Fruit fly (Drosophila melanogaster) whole organism, embryonic: ENCODE measurements around the gene Prm.
A peak's percentile ranks its signal among the peaks of the same experiment; 100 is the strongest.

Experiments
- Ada2b ChIP-seq: fragments of 200-800 bp; sonication (Bioruptor generic); IDR thresholded peaks from 2 replicates; pipeline ENCODE4 v1.3.6; 2022; ENCODE audit warnings: missing biosample characterization, missing genetic modification characterization
- BEAF-32 ChIP-seq: fragments of 200-800 bp; sonication (Bioruptor generic); optimal IDR thresholded peaks from 3 replicates; lab custom pipeline; 2017; ENCODE audit warnings: missing biosample characterization, missing genetic modification characterization, mild to moderate bottlenecking, moderate library complexity, missing genetic modification reagents
- Bdp1 ChIP-seq: fragments of 200-800 bp; sonication (Bioruptor generic); optimal IDR thresholded peaks from 3 replicates; lab custom pipeline; 2016; ENCODE audit warnings: missing biosample characterization, missing genetic modification characterization
- CG11093 ChIP-seq: fragments of 200-800 bp; sonication (Bioruptor generic); IDR thresholded peaks from 3 replicates; pipeline ENCODE4 v1.3.6; 2022; ENCODE audit warnings: missing biosample characterization, missing genetic modification characterization
- CG11398 ChIP-seq: fragments of 200-800 bp; sonication (Bioruptor generic); optimal IDR thresholded peaks from 2 replicates; lab custom pipeline; 2016; ENCODE audit warnings: missing biosample characterization, missing genetic modification characterization
- CG11723 ChIP-seq: fragments of 200-800 bp; sonication (Bioruptor generic); optimal IDR thresholded peaks from 2 replicates; lab custom pipeline; 2017; ENCODE audit warnings: missing biosample characterization, mild to moderate bottlenecking, missing genetic modification characterization
- CG12769 ChIP-seq: fragments of 200-800 bp; sonication (Bioruptor generic); optimal IDR thresholded peaks from 2 replicates; lab custom pipeline; 2019; ENCODE audit warnings: missing biosample characterization, mild to moderate bottlenecking, missing genetic modification characterization, moderate library complexity
- CG15011 ChIP-seq: fragments of 200-800 bp; sonication (Bioruptor generic); optimal IDR thresholded peaks from 3 replicates; lab custom pipeline; 2018; ENCODE audit warnings: missing biosample characterization, mild to moderate bottlenecking, missing genetic modification characterization
- CG15269 ChIP-seq: fragments of 200-800 bp; sonication (Bioruptor generic); optimal IDR thresholded peaks from 2 replicates; lab custom pipeline; 2018; ENCODE audit warnings: missing biosample characterization, mild to moderate bottlenecking, missing genetic modification characterization, moderate library complexity
- CG1529 ChIP-seq: fragments of 200-800 bp; sonication (Bioruptor generic); optimal IDR thresholded peaks from 3 replicates; lab custom pipeline; 2018; ENCODE audit warnings: missing biosample characterization, missing genetic modification characterization
- CG15479 ChIP-seq: fragments of 200-800 bp; sonication (Bioruptor generic); optimal IDR thresholded peaks from 3 replicates; lab custom pipeline; 2019; ENCODE audit warnings: missing biosample characterization, mild to moderate bottlenecking, missing genetic modification characterization, moderate library complexity
- CG17912 ChIP-seq: fragments of 200-800 bp; sonication (Bioruptor generic); optimal IDR thresholded peaks from 2 replicates; lab custom pipeline; 2018; ENCODE audit warnings: missing biosample characterization, mild to moderate bottlenecking, missing genetic modification characterization
- CG1792 ChIP-seq: fragments of 200-800 bp; sonication (Bioruptor generic); optimal IDR thresholded peaks from 2 replicates; lab custom pipeline; 2016; ENCODE audit warnings: missing biosample characterization, missing genetic modification characterization
- CG2202 ChIP-seq: fragments of 200-800 bp; sonication (Bioruptor generic); optimal IDR thresholded peaks from 2 replicates; lab custom pipeline; 2018; ENCODE audit warnings: missing biosample characterization, mild to moderate bottlenecking, missing genetic modification characterization
- CG30020 ChIP-seq: fragments of 200-800 bp; optimal IDR thresholded peaks from 2 replicates; lab custom pipeline; 2019; ENCODE audit warnings: missing biosample characterization, mild to moderate bottlenecking, missing genetic modification characterization, moderate library complexity
- CG34376 ChIP-seq: fragments of 200-800 bp; sonication (Bioruptor generic); optimal IDR thresholded peaks from 2 replicates; lab custom pipeline; 2018; ENCODE audit warnings: missing biosample characterization, mild to moderate bottlenecking, missing genetic modification characterization
- CG5245 ChIP-seq: fragments of 200-800 bp; sonication (Bioruptor generic); optimal IDR thresholded peaks from 3 replicates; lab custom pipeline; 2016; ENCODE audit warnings: missing biosample characterization, missing genetic modification characterization
- CG8388 ChIP-seq: fragments of 200-800 bp; sonication (Bioruptor generic); optimal IDR thresholded peaks from 2 replicates; lab custom pipeline; 2019; ENCODE audit warnings: missing biosample characterization, mild to moderate bottlenecking, missing genetic modification characterization, moderate library complexity
- CG9609 ChIP-seq: fragments of 200-800 bp; sonication (Bioruptor generic); optimal IDR thresholded peaks from 3 replicates; lab custom pipeline; 2016; ENCODE audit warnings: missing biosample characterization, missing genetic modification characterization
- CkIIα-i1 ChIP-seq: fragments of 200-800 bp; sonication (Bioruptor generic); IDR thresholded peaks from 2 replicates; pipeline ENCODE4 v1.3.6; 2022; ENCODE audit warnings: missing biosample characterization, missing genetic modification characterization
- Elba2 ChIP-seq: fragments of 200-800 bp; sonication (Bioruptor generic); optimal IDR thresholded peaks from 3 replicates; lab custom pipeline; 2016; ENCODE audit warnings: missing biosample characterization, missing genetic modification characterization
- Fer3 ChIP-seq: fragments of 200-800 bp; sonication (Bioruptor generic); optimal IDR thresholded peaks from 2 replicates; lab custom pipeline; 2018; ENCODE audit warnings: missing biosample characterization, mild to moderate bottlenecking, missing genetic modification characterization, moderate library complexity
- H2.0 ChIP-seq: fragments of 200-800 bp; sonication (Bioruptor generic); IDR thresholded peaks from 2 replicates; pipeline ENCODE4 v1.3.6; 2022; ENCODE audit warnings: missing biosample characterization, missing genetic modification characterization
- HLH4C ChIP-seq: fragments of 200-800 bp; sonication (Bioruptor generic); IDR thresholded peaks from 3 replicates; pipeline ENCODE4 v1.3.6; 2022; ENCODE audit warnings: missing biosample characterization, missing genetic modification characterization; ENCODE audit not compliant: partially characterized antibody
- Mes4 ChIP-seq: fragments of 200-800 bp; sonication (Bioruptor generic); optimal IDR thresholded peaks from 2 replicates; lab custom pipeline; 2016; ENCODE audit warnings: missing biosample characterization, missing genetic modification characterization
- Neu2 ChIP-seq: fragments of 200-800 bp; sonication (Bioruptor generic); optimal IDR thresholded peaks from 3 replicates; lab custom pipeline; 2016; ENCODE audit warnings: missing biosample characterization, missing genetic modification characterization, borderline replicate concordance
- Sry-β ChIP-seq: fragments of 200-800 bp; sonication (Bioruptor generic); optimal IDR thresholded peaks from 2 replicates; lab custom pipeline; 2018; ENCODE audit warnings: missing biosample characterization, mild to moderate bottlenecking, missing genetic modification characterization, moderate library complexity
- Vsx1 ChIP-seq: fragments of 200-800 bp; sonication (Bioruptor generic); optimal IDR thresholded peaks from 2 replicates; lab custom pipeline; 2017; ENCODE audit warnings: missing biosample characterization, mild to moderate bottlenecking, missing genetic modification characterization, missing genetic modification reagents
- Xrp1 ChIP-seq: fragments of 200-800 bp; sonication (Bioruptor generic); IDR thresholded peaks from 2 replicates; pipeline ENCODE4 v1.3.6; 2022; ENCODE audit warnings: missing biosample characterization, missing genetic modification characterization
- al ChIP-seq: fragments of 200-800 bp; sonication (Bioruptor generic); IDR thresholded peaks from 2 replicates; pipeline ENCODE4 v1.3.6; 2022; ENCODE audit warnings: missing biosample characterization, missing genetic modification characterization
- corto ChIP-seq: fragments of 200-800 bp; sonication (Bioruptor generic); optimal IDR thresholded peaks from 2 replicates; lab custom pipeline; 2016; ENCODE audit warnings: missing biosample characterization, mild to moderate bottlenecking, missing genetic modification characterization, moderate library complexity
- en ChIP-seq: fragments of 200-800 bp; sonication (Bioruptor generic); optimal IDR thresholded peaks from 2 replicates; lab custom pipeline; 2016; ENCODE audit warnings: missing biosample characterization, missing genetic modification characterization
- fd102C ChIP-seq: fragments of 200-800 bp; sonication (Bioruptor generic); optimal IDR thresholded peaks from 2 replicates; lab custom pipeline; 2018; ENCODE audit warnings: missing biosample characterization, mild to moderate bottlenecking, missing genetic modification characterization, moderate library complexity
- fd64A ChIP-seq: fragments of 200-800 bp; sonication (Bioruptor generic); optimal IDR thresholded peaks from 3 replicates; lab custom pipeline; 2018; ENCODE audit warnings: missing biosample characterization, mild to moderate bottlenecking, missing genetic modification characterization
- fd96Cb ChIP-seq: fragments of 200-800 bp; sonication (Bioruptor generic); optimal IDR thresholded peaks from 2 replicates; lab custom pipeline; 2018; ENCODE audit warnings: missing biosample characterization, mild to moderate bottlenecking, missing genetic modification characterization, moderate library complexity
- gfzf ChIP-seq: fragments of 200-800 bp; sonication (Bioruptor generic); optimal IDR thresholded peaks from 2 replicates; lab custom pipeline; 2016; ENCODE audit warnings: missing biosample characterization, mild to moderate bottlenecking, missing genetic modification characterization, moderate library complexity
- grn ChIP-seq: fragments of 200-800 bp; sonication (Bioruptor generic); optimal IDR thresholded peaks from 3 replicates; lab custom pipeline; 2017; ENCODE audit warnings: missing biosample characterization, missing genetic modification characterization
- hb ChIP-seq: fragments of 200-800 bp; sonication (Bioruptor generic); IDR thresholded peaks from 3 replicates; pipeline ENCODE4 v1.3.6; 2022; ENCODE audit warnings: missing biosample characterization, missing genetic modification characterization; ENCODE audit not compliant: partially characterized antibody
- klu ChIP-seq: fragments of 200-800 bp; sonication (Bioruptor generic); IDR thresholded peaks from 2 replicates; pipeline ENCODE4 v1.3.6; 2022; ENCODE audit warnings: missing biosample characterization, missing genetic modification characterization
- luna ChIP-seq: fragments of 200-800 bp; sonication (Bioruptor generic); optimal IDR thresholded peaks from 2 replicates; lab custom pipeline; 2016; ENCODE audit warnings: missing biosample characterization, missing genetic modification characterization
- nerfin-2 ChIP-seq: fragments of 200-800 bp; sonication (Bioruptor generic); IDR thresholded peaks from 2 replicates; pipeline ENCODE4 v1.3.6; 2022; ENCODE audit warnings: missing biosample characterization, missing genetic modification characterization; ENCODE audit not compliant: partially characterized antibody
- pho ChIP-seq: fragments of 200-800 bp; sonication (Bioruptor generic); optimal IDR thresholded peaks from 2 replicates; lab custom pipeline; 2016; ENCODE audit warnings: missing biosample characterization, missing genetic modification characterization
- prd ChIP-seq, 3 experiments: fragments of >200 bp in 2 of 3; fragments of 200-800 bp in 1 of 3; sonication (Bioruptor generic) in 1 of 3; optimal IDR thresholded peaks in 2 of 3; IDR thresholded peaks in 1 of 3; 2 replicates in 2 of 3; 3 replicates in 1 of 3; pipeline versions ENCODE4 v1.3.6 to Lab custom; 2017 to 2022; ENCODE audit warnings: missing biosample characterization in 1 of 3, missing genetic modification characterization in 1 of 3
- sens-2 ChIP-seq: fragments of 200-800 bp; sonication (Bioruptor generic); IDR thresholded peaks from 2 replicates; pipeline ENCODE4 v1.3.6; 2022; ENCODE audit warnings: missing biosample characterization, missing genetic modification characterization
- shn ChIP-seq: fragments of 200-800 bp; sonication (Bioruptor generic); optimal IDR thresholded peaks from 3 replicates; lab custom pipeline; 2016; ENCODE audit warnings: missing biosample characterization, missing genetic modification characterization
- sisA ChIP-seq: fragments of 200-800 bp; sonication (Bioruptor generic); IDR thresholded peaks from 2 replicates; pipeline ENCODE4 v1.3.6; 2022; ENCODE audit warnings: missing biosample characterization, missing genetic modification characterization
- sug ChIP-seq: fragments of 200-800 bp; optimal IDR thresholded peaks from 2 replicates; lab custom pipeline; 2019; ENCODE audit warnings: missing biosample characterization, mild to moderate bottlenecking, missing genetic modification characterization, moderate library complexity
- tll ChIP-seq, 2 experiments: fragments of 200-800 bp in 1 of 2; fragments of >200 bp in 1 of 2; sonication (Bioruptor generic) in 1 of 2; optimal IDR thresholded peaks; 2 replicates each; lab custom pipeline; 2017 to 2019; ENCODE audit warnings: missing biosample characterization in 2 of 2, missing genetic modification characterization in 2 of 2, mild to moderate bottlenecking in 1 of 2, moderate library complexity in 1 of 2
- twi ChIP-seq: fragments of 200-800 bp; optimal IDR thresholded peaks from 2 replicates; lab custom pipeline; 2019; ENCODE audit warnings: missing biosample characterization, mild to moderate bottlenecking, missing genetic modification characterization, moderate library complexity
- usp ChIP-seq: fragments of >200 bp; optimal IDR thresholded peaks from 2 replicates; lab custom pipeline; 2017; ENCODE audit warnings: missing biosample characterization, missing genetic modification characterization
- wdn ChIP-seq: fragments of 200-800 bp; sonication (Bioruptor generic); IDR thresholded peaks from 2 replicates; pipeline ENCODE4 v1.3.6; 2022; ENCODE audit warnings: missing biosample characterization, missing genetic modification characterization

The Prm gene

DNA sequence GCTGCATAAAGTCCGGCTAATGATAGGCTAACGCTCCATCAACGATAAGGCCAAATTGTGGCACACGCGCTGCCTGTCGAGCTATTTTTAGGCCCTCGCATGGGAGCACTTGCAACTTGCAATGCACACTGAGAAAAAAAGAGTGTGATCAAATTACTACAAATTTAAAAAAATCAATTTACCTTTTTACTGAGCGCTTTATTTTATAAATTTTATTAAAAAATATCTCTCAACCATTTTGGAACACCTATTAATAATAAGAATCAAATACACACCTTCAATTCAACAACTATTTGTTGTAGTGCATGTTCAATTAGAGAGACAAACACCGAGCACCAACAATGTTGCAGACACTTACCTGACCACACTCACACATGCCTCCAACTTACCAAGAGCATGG, 20.4 kb upstream of the Prm start (continued):
- peak; percentile 67 for TF ChIP-seq Xrp1 (GFP tag; lab: Robert Waterston, UW)
- no peak for TF ChIP-seq fd64A (GFP tag; lab: Kevin White, UChicago)
- TF ChIP-seq shn: no peak
- TF ChIP-seq CG11093 (GFP tag; lab: Robert Waterston, UW): no peak
- no peak for TF ChIP-seq Elba2 (GFP tag; lab: Kevin White, UChicago)
- TF ChIP-seq CG8388 (GFP tag; lab: Kevin White, UChicago): peak; percentile 69
- no peak for TF ChIP-seq CG1529 (GFP tag; lab: Kevin White, UChicago)
- no peak for TF ChIP-seq CkIIα-i1
- TF ChIP-seq Ada2b (GFP tag; lab: Robert Waterston, UW): peak; percentile 63
- no peak for TF ChIP-seq twi
- TF ChIP-seq CG34376 (GFP tag; lab: Kevin White, UChicago): no peak
- no peak for TF ChIP-seq sug (tag; lab: Kevin White, UChicago)
- TF ChIP-seq wdn (GFP tag; lab: Robert Waterston, UW): no peak
- no peak for TF ChIP-seq al
- no peak for TF ChIP-seq CG12769 (tag; lab: Kevin White, UChicago)
- no peak for TF ChIP-seq CG11398
- no peak for TF ChIP-seq Neu2 (GFP tag; lab: Kevin White, UChicago)
- TF ChIP-seq prd (optimal IDR thresholded peaks at IDR 0.05; lab: Kevin White, UChicago): no peak
- peak; percentile 18; the same call in 2 of the 3 replicates for TF ChIP-seq prd (GFP tag; IDR thresholded peaks at IDR 0.05; lab: Robert Waterston, UW)
- no peak for TF ChIP-seq CG11723
- no peak for TF ChIP-seq CG2202
- no peak for TF ChIP-seq grn (GFP tag; lab: Kevin White, UChicago)
- TF ChIP-seq CG1792 (GFP tag; lab: Kevin White, UChicago): no peak
- TF ChIP-seq Sry-β (GFP tag; lab: Kevin White, UChicago): no peak
- TF ChIP-seq Mes4 (GFP tag; lab: Kevin White, UChicago): no peak
- TF ChIP-seq sisA: peak; percentile 21; the same call in 1 of the 2 replicates
- TF ChIP-seq CG15011 (GFP tag; lab: Kevin White, UChicago): no peak
- TF ChIP-seq nerfin-2 (GFP tag; lab: Robert Waterston, UW): no peak
- TF ChIP-seq Bdp1 (GFP tag; lab: Kevin White, UChicago): no peak
- no peak for TF ChIP-seq CG5245 (GFP tag; lab: Kevin White, UChicago)
- TF ChIP-seq hb (GFP tag; lab: Robert Waterston, UW): no peak
- TF ChIP-seq CG15269 (tag; lab: Kevin White, UChicago): no peak
- no peak for TF ChIP-seq pho (GFP tag; lab: Kevin White, UChicago)
- no peak for TF ChIP-seq CG30020 (tag; lab: Kevin White, UChicago)
- no peak for TF ChIP-seq klu (GFP tag; lab: Robert Waterston, UW)
- TF ChIP-seq HLH4C: no peak
- no peak for TF ChIP-seq CG9609 (GFP tag; lab: Kevin White, UChicago)
- no peak for TF ChIP-seq corto
- TF ChIP-seq sens-2 (GFP tag; lab: Robert Waterston, UW): peak; percentile 64
- no peak for TF ChIP-seq fd102C (GFP tag; lab: Kevin White, UChicago)
- no peak for TF ChIP-seq en (GFP tag; lab: Kevin White, UChicago)
- no peak for TF ChIP-seq usp
- TF ChIP-seq tll (GFP tag; optimal IDR thresholded peaks at IDR 0.05; lab: Kevin White, UChicago): no peak
- TF ChIP-seq Vsx1 (GFP tag; lab: Kevin White, UChicago): no peak
- TF ChIP-seq gfzf (GFP tag; lab: Kevin White, UChicago): no peak
- TF ChIP-seq CG15479 (GFP tag; lab: Kevin White, UChicago): no peak
- no peak for TF ChIP-seq CG17912
- peak; percentile 74 for TF ChIP-seq H2.0
- TF ChIP-seq Fer3 (tag; lab: Kevin White, UChicago): no peak
- no peak for TF ChIP-seq fd96Cb
- no peak for TF ChIP-seq BEAF-32 (GFP tag; lab: Kevin White, UChicago)
- no peak for TF ChIP-seq luna
